Fruit fly (Drosophila melanogaster) whole organism, embryonic: ENCODE measurements around the gene Alg12.

Source experiments
- Adf1 ChIP-seq: fragments of 200-800 bp; sonication (Bioruptor generic); IDR thresholded peaks from 2 replicates; pipeline ENCODE4 v1.3.6; 2022; ENCODE audit warnings: missing biosample characterization, missing genetic modification characterization
- Aef1 ChIP-seq: fragments of 200-800 bp; sonication (Bioruptor generic); IDR thresholded peaks from 3 replicates; pipeline ENCODE4 v1.3.6; 2022; ENCODE audit warnings: missing biosample characterization, missing genetic modification characterization
- CG10267 ChIP-seq: fragments of 200-800 bp; sonication (Bioruptor generic); optimal IDR thresholded peaks from 2 replicates; lab custom pipeline; 2018; ENCODE audit warnings: missing biosample characterization, mild to moderate bottlenecking, missing genetic modification characterization, moderate library complexity
- CG11398 ChIP-seq: fragments of 200-800 bp; sonication (Bioruptor generic); optimal IDR thresholded peaks from 2 replicates; lab custom pipeline; 2016; ENCODE audit warnings: missing biosample characterization, missing genetic modification characterization
- CG12155 ChIP-seq: fragments of 200-800 bp; sonication (Bioruptor generic); optimal IDR thresholded peaks from 3 replicates; lab custom pipeline; 2016; ENCODE audit warnings: missing biosample characterization, missing genetic modification characterization
- CG1233 ChIP-seq: fragments of 200-800 bp; sonication (Bioruptor generic); optimal IDR thresholded peaks from 4 replicates; lab custom pipeline; 2018; ENCODE audit warnings: missing biosample characterization, mild to moderate bottlenecking, missing genetic modification characterization
- CG14441 ChIP-seq: fragments of 200-800 bp; sonication (Bioruptor generic); IDR thresholded peaks from 2 replicates; pipeline ENCODE4 v1.3.6; 2022; ENCODE audit warnings: missing biosample characterization, missing genetic modification characterization
- CG15011 ChIP-seq: fragments of 200-800 bp; sonication (Bioruptor generic); optimal IDR thresholded peaks from 3 replicates; lab custom pipeline; 2018; ENCODE audit warnings: missing biosample characterization, mild to moderate bottlenecking, missing genetic modification characterization
- CG15073 ChIP-seq: fragments of 200-800 bp; sonication (Bioruptor generic); optimal IDR thresholded peaks from 2 replicates; lab custom pipeline; 2016; ENCODE audit warnings: missing biosample characterization, missing genetic modification characterization
- CG17186 ChIP-seq: fragments of 200-800 bp; sonication (Bioruptor generic); optimal IDR thresholded peaks from 3 replicates; lab custom pipeline; 2017; ENCODE audit warnings: missing biosample characterization, missing genetic modification reagents, missing genetic modification characterization
- CG2199 ChIP-seq: fragments of 200-800 bp; sonication (Bioruptor generic); IDR thresholded peaks from 3 replicates; pipeline ENCODE4 v1.3.6; 2022; ENCODE audit warnings: missing biosample characterization, missing genetic modification characterization
- CG32772 ChIP-seq: fragments of 200-800 bp; sonication (Bioruptor generic); IDR thresholded peaks from 2 replicates; pipeline ENCODE4 v1.3.6; 2022; ENCODE audit warnings: missing biosample characterization, missing genetic modification characterization
- CG3407 ChIP-seq: fragments of 200-800 bp; sonication (Bioruptor generic); optimal IDR thresholded peaks from 2 replicates; lab custom pipeline; 2018; ENCODE audit warnings: missing biosample characterization, mild to moderate bottlenecking, missing genetic modification characterization
- CG4328 ChIP-seq: fragments of 200-800 bp; sonication (Bioruptor generic); optimal IDR thresholded peaks from 3 replicates; lab custom pipeline; 2017; ENCODE audit warnings: missing biosample characterization, missing genetic modification reagents, missing genetic modification characterization
- CG43689 ChIP-seq: fragments of 200-800 bp; sonication (Bioruptor generic); IDR thresholded peaks from 2 replicates; pipeline ENCODE4 v1.3.6; 2022; ENCODE audit warnings: missing biosample characterization, missing genetic modification characterization
- CG4730 ChIP-seq: fragments of 200-800 bp; sonication (Bioruptor generic); IDR thresholded peaks from 2 replicates; pipeline ENCODE4 v1.3.6; 2022; ENCODE audit warnings: missing biosample characterization, missing genetic modification characterization
- CG7271 ChIP-seq: fragments of 200-800 bp; sonication (Bioruptor generic); optimal IDR thresholded peaks from 2 replicates; lab custom pipeline; 2018; ENCODE audit warnings: missing biosample characterization, mild to moderate bottlenecking, missing genetic modification characterization, moderate library complexity
- D19A ChIP-seq: fragments of 200-800 bp; optimal IDR thresholded peaks from 3 replicates; lab custom pipeline; 2019; ENCODE audit warnings: missing biosample characterization, mild to moderate bottlenecking, missing genetic modification characterization, moderate library complexity
- D19B ChIP-seq: fragments of 200-800 bp; sonication (Bioruptor generic); optimal IDR thresholded peaks from 2 replicates; lab custom pipeline; 2017; ENCODE audit warnings: missing biosample characterization, mild to moderate bottlenecking, missing genetic modification characterization
- Doc3 ChIP-seq: fragments of 200-800 bp; sonication (Bioruptor generic); IDR thresholded peaks from 3 replicates; pipeline ENCODE4 v1.3.6; 2022; ENCODE audit warnings: missing biosample characterization, missing genetic modification characterization; ENCODE audit not compliant: partially characterized antibody
- MBD-R2 ChIP-seq: fragments of 200-800 bp; sonication (Bioruptor generic); IDR thresholded peaks from 2 replicates; pipeline ENCODE4 v1.3.6; 2022; ENCODE audit warnings: missing biosample characterization, missing genetic modification characterization
- Mes4 ChIP-seq: fragments of 200-800 bp; sonication (Bioruptor generic); optimal IDR thresholded peaks from 2 replicates; lab custom pipeline; 2016; ENCODE audit warnings: missing biosample characterization, missing genetic modification characterization
- Myb ChIP-seq: fragments of 200-800 bp; sonication (Bioruptor generic); optimal IDR thresholded peaks from 2 replicates; lab custom pipeline; 2016; ENCODE audit warnings: missing biosample characterization, missing genetic modification characterization
- NC2α ChIP-seq: fragments of 200-800 bp; sonication (Bioruptor generic); optimal IDR thresholded peaks from 2 replicates; lab custom pipeline; 2016; ENCODE audit warnings: missing biosample characterization, missing genetic modification characterization
- Poxn ChIP-seq: fragments of 200-800 bp; sonication (Bioruptor generic); IDR thresholded peaks from 2 replicates; pipeline ENCODE4 v1.3.6; 2022; ENCODE audit warnings: missing biosample characterization, missing genetic modification characterization
- Ravus ChIP-seq: fragments of 200-800 bp; sonication (Bioruptor generic); IDR thresholded peaks from 2 replicates; pipeline ENCODE4 v1.3.6; 2022; ENCODE audit warnings: missing biosample characterization, missing genetic modification characterization
- Scr ChIP-seq: fragments of 200-800 bp; sonication (Bioruptor generic); IDR thresholded peaks from 2 replicates; pipeline ENCODE4 v1.3.6; 2022; ENCODE audit warnings: missing biosample characterization, missing genetic modification characterization; ENCODE audit not compliant: partially characterized antibody
- amos ChIP-seq: fragments of 200-800 bp; sonication (Bioruptor generic); IDR thresholded peaks from 2 replicates; pipeline ENCODE4 v1.3.6; 2022; ENCODE audit warnings: missing biosample characterization, missing genetic modification characterization; ENCODE audit not compliant: partially characterized antibody
- bowl ChIP-seq: fragments of 200-800 bp; sonication (Bioruptor generic); IDR thresholded peaks from 2 replicates; pipeline ENCODE4 v1.3.6; 2022; ENCODE audit warnings: missing biosample characterization, missing genetic modification characterization
- br ChIP-seq: fragments of >200 bp; optimal IDR thresholded peaks from 2 replicates; lab custom pipeline; 2017
- bsh ChIP-seq, 2 experiments: fragments of 200-800 bp; sonication (Bioruptor generic); optimal IDR thresholded peaks; 2 replicates each; lab custom pipeline; 2017 to 2018; ENCODE audit warnings: mild to moderate bottlenecking in 2 of 2, missing biosample characterization in 2 of 2, missing genetic modification characterization in 2 of 2, moderate library complexity in 1 of 2
- corto ChIP-seq: fragments of 200-800 bp; sonication (Bioruptor generic); optimal IDR thresholded peaks from 2 replicates; lab custom pipeline; 2016; ENCODE audit warnings: missing biosample characterization, mild to moderate bottlenecking, missing genetic modification characterization, moderate library complexity
- cwo ChIP-seq: fragments of 200-800 bp; sonication (Bioruptor generic); optimal IDR thresholded peaks from 3 replicates; lab custom pipeline; 2017; ENCODE audit warnings: missing biosample characterization, missing genetic modification characterization, mild to moderate bottlenecking, moderate library complexity, missing genetic modification reagents
- dati ChIP-seq: fragments of 200-800 bp; sonication (Bioruptor generic); IDR thresholded peaks from 2 replicates; pipeline ENCODE4 v1.3.6; 2022; ENCODE audit warnings: missing biosample characterization, missing genetic modification characterization
- dmrt99B ChIP-seq: fragments of 200-800 bp; sonication (Bioruptor generic); optimal IDR thresholded peaks from 2 replicates; lab custom pipeline; 2018; ENCODE audit warnings: missing biosample characterization, mild to moderate bottlenecking, missing genetic modification characterization, moderate library complexity
- gce ChIP-seq: fragments of 200-800 bp; sonication (Bioruptor generic); IDR thresholded peaks from 3 replicates; pipeline ENCODE4 v1.3.6; 2022; ENCODE audit warnings: missing biosample characterization, missing genetic modification characterization
- gcm2 ChIP-seq: fragments of 200-800 bp; sonication (Bioruptor generic); optimal IDR thresholded peaks from 2 replicates; lab custom pipeline; 2016; ENCODE audit warnings: missing biosample characterization, missing genetic modification characterization
- hkb ChIP-seq, 2 experiments: fragments of 200-800 bp in 1 of 2; fragments of >200 bp in 1 of 2; sonication (Bioruptor generic) in 1 of 2; IDR thresholded peaks in 1 of 2; optimal IDR thresholded peaks in 1 of 2; 2 replicates each; pipeline versions ENCODE4 v1.3.6 to Lab custom; 2017 to 2022; ENCODE audit warnings: missing biosample characterization in 1 of 2, missing genetic modification characterization in 1 of 2
- lilli ChIP-seq: fragments of 200-800 bp; sonication (Bioruptor generic); optimal IDR thresholded peaks from 3 replicates; lab custom pipeline; 2016; ENCODE audit warnings: missing biosample characterization, missing genetic modification characterization
- nau ChIP-seq: fragments of 200-800 bp; sonication (Bioruptor generic); optimal IDR thresholded peaks from 3 replicates; lab custom pipeline; 2017; ENCODE audit warnings: missing biosample characterization, mild to moderate bottlenecking, missing genetic modification characterization, missing genetic modification reagents
- nerfin-1 ChIP-seq: fragments of 200-800 bp; sonication (Bioruptor generic); optimal IDR thresholded peaks from 3 replicates; lab custom pipeline; 2019; ENCODE audit warnings: missing biosample characterization, mild to moderate bottlenecking, missing genetic modification characterization, moderate library complexity
- odd ChIP-seq: fragments of 200-800 bp; sonication (Bioruptor generic); optimal IDR thresholded peaks from 2 replicates; lab custom pipeline; 2017; ENCODE audit warnings: missing biosample characterization, mild to moderate bottlenecking, missing genetic modification characterization
- pros ChIP-seq: fragments of 200-800 bp; sonication (Bioruptor generic); optimal IDR thresholded peaks from 3 replicates; lab custom pipeline; 2019; ENCODE audit warnings: missing biosample characterization, mild to moderate bottlenecking, missing genetic modification characterization, moderate library complexity
- schlank ChIP-seq: fragments of 200-800 bp; sonication (Bioruptor generic); optimal IDR thresholded peaks from 2 replicates; lab custom pipeline; 2018; ENCODE audit warnings: missing biosample characterization, mild to moderate bottlenecking, missing genetic modification characterization
- sisA ChIP-seq: fragments of 200-800 bp; sonication (Bioruptor generic); IDR thresholded peaks from 2 replicates; pipeline ENCODE4 v1.3.6; 2022; ENCODE audit warnings: missing biosample characterization, missing genetic modification characterization
- slou ChIP-seq: fragments of 200-800 bp; sonication (Bioruptor generic); optimal IDR thresholded peaks from 3 replicates; lab custom pipeline; 2016; ENCODE audit warnings: missing biosample characterization, missing genetic modification characterization
- tap ChIP-seq: fragments of 200-800 bp; optimal IDR thresholded peaks from 3 replicates; lab custom pipeline; 2019; ENCODE audit warnings: missing biosample characterization, mild to moderate bottlenecking, missing genetic modification characterization, moderate library complexity
- tgo ChIP-seq: fragments of 200-800 bp; sonication (Bioruptor generic); IDR thresholded peaks from 3 replicates; pipeline ENCODE4 v1.3.6; 2022; ENCODE audit warnings: missing biosample characterization, missing genetic modification characterization
- vvl ChIP-seq: fragments of 200-800 bp; sonication (Bioruptor generic); IDR thresholded peaks from 2 replicates; pipeline ENCODE4 v1.3.6; 2022; ENCODE audit warnings: missing biosample characterization, missing genetic modification characterization
- zfh2 ChIP-seq: fragments of 200-800 bp; sonication (Bioruptor generic); optimal IDR thresholded peaks from 2 replicates; lab custom pipeline; 2016; ENCODE audit warnings: missing biosample characterization, missing genetic modification characterization

The Alg12 gene

DNA sequence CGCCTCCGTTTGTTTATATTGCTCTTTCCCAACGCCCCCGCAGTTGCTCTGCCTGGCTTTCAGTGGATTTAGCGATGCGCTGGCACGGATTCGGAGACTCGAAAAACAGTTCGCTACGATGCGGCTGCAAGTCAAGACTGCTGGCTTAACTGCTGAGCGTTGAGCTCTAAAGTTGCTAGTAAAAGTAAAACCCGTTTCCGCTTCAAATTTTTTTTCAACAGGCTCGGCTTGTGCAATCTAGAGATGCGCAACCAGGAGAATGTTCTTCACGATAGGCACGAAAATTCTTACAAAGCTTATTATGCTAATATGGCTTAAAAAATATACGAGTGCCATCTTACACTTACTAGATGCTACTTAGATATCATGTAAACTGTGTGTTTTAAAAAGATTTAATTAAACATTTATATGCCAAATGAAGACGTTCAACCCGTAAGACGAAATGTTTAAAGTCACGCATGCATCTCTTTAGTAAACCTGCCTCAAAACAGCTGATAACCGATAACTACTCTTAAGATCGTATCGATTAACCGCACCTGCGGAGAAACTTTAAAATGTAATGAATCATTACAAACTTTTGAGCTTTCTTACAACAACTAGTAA lies 8.9 kb upstream of the Alg12 start, which contains the start of gene CG12948 (continued):
- TF ChIP-seq dati (GFP tag; lab: Robert Waterston, UW): no peak
- no peak for TF ChIP-seq tap (tag; lab: Kevin White, UChicago)
- TF ChIP-seq sisA (GFP tag; lab: Robert Waterston, UW): no peak
- peak; percentile 7 for TF ChIP-seq Myb
- TF ChIP-seq gce: no peak
- TF ChIP-seq Adf1 (GFP tag; lab: Robert Waterston, UW): peak; percentile 26; the same call in 1 of the 2 replicates
- TF ChIP-seq Doc3 (GFP tag; lab: Robert Waterston, UW): peak; percentile 98
- peak; percentile 20 for TF ChIP-seq zfh2 (GFP tag; lab: Kevin White, UChicago)
- TF ChIP-seq cwo (GFP tag; lab: Kevin White, UChicago): no peak
- TF ChIP-seq Aef1 (GFP tag; lab: Robert Waterston, UW): no peak
- TF ChIP-seq CG15011 (GFP tag; lab: Kevin White, UChicago): no peak
- peak; percentile 69 for TF ChIP-seq vvl (GFP tag; lab: Robert Waterston, UW)
- TF ChIP-seq slou (GFP tag; lab: Kevin White, UChicago): no peak
- TF ChIP-seq gcm2 (GFP tag; lab: Kevin White, UChicago): no peak
- peak; percentile 72 for TF ChIP-seq lilli
- TF ChIP-seq bsh (GFP tag; optimal IDR thresholded peaks at IDR 0.05; lab: Kevin White, UChicago): peak in 1 of 2 experiments; percentile 45
- TF ChIP-seq CG7271 (tag; lab: Kevin White, UChicago): peak; percentile 5
- no peak for TF ChIP-seq Ravus (GFP tag; lab: Robert Waterston, UW)
- TF ChIP-seq CG14441 (GFP tag; lab: Robert Waterston, UW): 0 out of 2 replicates have a peak, but pooled peaks have one; percentile 10
- no peak for TF ChIP-seq nau (GFP tag; lab: Kevin White, UChicago)
- no peak for TF ChIP-seq hkb (optimal IDR thresholded peaks at IDR 0.05; lab: Kevin White, UChicago)
- TF ChIP-seq hkb (GFP tag; IDR thresholded peaks at IDR 0.05; lab: Robert Waterston, UW): no peak
- peak; percentile 39 for TF ChIP-seq CG12155
- no peak for TF ChIP-seq CG2199 (GFP tag; lab: Robert Waterston, UW)
- TF ChIP-seq MBD-R2 (GFP tag; lab: Robert Waterston, UW): peak; percentile 71
- TF ChIP-seq CG17186 (GFP tag; lab: Kevin White, UChicago): no peak
- TF ChIP-seq CG15073: no peak
- TF ChIP-seq NC2α: no peak
- TF ChIP-seq CG1233 (GFP tag; lab: Kevin White, UChicago): no peak
- TF ChIP-seq tgo: 0 out of 3 replicates have a peak, but pooled peaks have one; percentile 40
- no peak for TF ChIP-seq br (lab: Kevin White, UChicago)
- no peak for TF ChIP-seq Poxn (GFP tag; lab: Robert Waterston, UW)
- no peak for TF ChIP-seq CG4730 (GFP tag; lab: Robert Waterston, UW)
- no peak for TF ChIP-seq bowl (GFP tag; lab: Robert Waterston, UW)
- peak; percentile 49 for TF ChIP-seq corto
- TF ChIP-seq Scr (GFP tag; lab: Robert Waterston, UW): peak; percentile 96
- no peak for TF ChIP-seq D19A (tag; lab: Kevin White, UChicago)
- TF ChIP-seq CG11398: no peak
- TF ChIP-seq CG32772 (GFP tag; lab: Robert Waterston, UW): no peak; the same call in 1 of the 2 replicates
- TF ChIP-seq CG4328: no peak
- no peak for TF ChIP-seq CG3407 (GFP tag; lab: Kevin White, UChicago)
- no peak for TF ChIP-seq dmrt99B (tag; lab: Kevin White, UChicago)
- peak; percentile 40 for TF ChIP-seq CG10267 (tag; lab: Kevin White, UChicago)
- peak; percentile 49 for TF ChIP-seq nerfin-1 (tag; lab: Kevin White, UChicago)
- peak; percentile 62 for TF ChIP-seq pros (GFP tag; lab: Kevin White, UChicago)
- TF ChIP-seq schlank (tag; lab: Kevin White, UChicago): peak; percentile 56
- TF ChIP-seq CG43689 (GFP tag; lab: Robert Waterston, UW): no peak
- TF ChIP-seq D19B (GFP tag; lab: Kevin White, UChicago): no peak
- no peak for TF ChIP-seq odd (GFP tag; lab: Kevin White, UChicago)
- TF ChIP-seq Mes4 (GFP tag; lab: Kevin White, UChicago): no peak
- peak; percentile 77 for TF ChIP-seq amos (GFP tag; lab: Robert Waterston, UW)
